Fruit fly (Drosophila melanogaster) whole organism, embryonic: ENCODE data around the gene CG6094.
A peak's percentile ranks its signal among the peaks of the same experiment; 100 is the strongest.

Experiments used
- C15 ChIP-seq: fragments of 200-800 bp; sonication (Bioruptor generic); IDR thresholded peaks from 3 replicates; pipeline ENCODE4 v1.3.6; 2022; ENCODE audit warnings: missing biosample characterization, missing genetic modification characterization
- CG10209 ChIP-seq: fragments of 200-800 bp; sonication (Bioruptor generic); optimal IDR thresholded peaks from 3 replicates; lab custom pipeline; 2017; ENCODE audit warnings: missing biosample characterization, mild to moderate bottlenecking, missing genetic modification characterization, missing genetic modification reagents
- CG10543 ChIP-seq: fragments of 200-800 bp; sonication (Bioruptor generic); optimal IDR thresholded peaks from 3 replicates; lab custom pipeline; 2017; ENCODE audit warnings: missing biosample characterization, mild to moderate bottlenecking, missing genetic modification characterization, moderate library complexity
- CG12299 ChIP-seq: fragments of 200-800 bp; sonication (Bioruptor generic); optimal IDR thresholded peaks from 2 replicates; lab custom pipeline; 2018; ENCODE audit warnings: missing biosample characterization, mild to moderate bottlenecking, missing genetic modification characterization
- CG14441 ChIP-seq: fragments of 200-800 bp; sonication (Bioruptor generic); IDR thresholded peaks from 2 replicates; pipeline ENCODE4 v1.3.6; 2022; ENCODE audit warnings: missing biosample characterization, missing genetic modification characterization
- CG14710 ChIP-seq: fragments of 200-800 bp; sonication (Bioruptor generic); optimal IDR thresholded peaks from 3 replicates; lab custom pipeline; 2019; ENCODE audit warnings: missing biosample characterization, mild to moderate bottlenecking, missing genetic modification characterization, moderate library complexity
- CG15073 ChIP-seq: fragments of 200-800 bp; sonication (Bioruptor generic); optimal IDR thresholded peaks from 2 replicates; lab custom pipeline; 2016; ENCODE audit warnings: missing biosample characterization, missing genetic modification characterization
- CG2889 ChIP-seq: fragments of 200-800 bp; sonication (Bioruptor generic); IDR thresholded peaks from 3 replicates; pipeline ENCODE4 v1.3.6; 2022; ENCODE audit warnings: missing biosample characterization, missing genetic modification characterization
- CG3281 ChIP-seq: fragments of 200-800 bp; sonication (Bioruptor generic); optimal IDR thresholded peaks from 3 replicates; lab custom pipeline; 2017; ENCODE audit warnings: missing biosample characterization, mild to moderate bottlenecking, missing genetic modification characterization
- CG5245 ChIP-seq: fragments of 200-800 bp; sonication (Bioruptor generic); optimal IDR thresholded peaks from 3 replicates; lab custom pipeline; 2016; ENCODE audit warnings: missing biosample characterization, missing genetic modification characterization
- CG6654 ChIP-seq: fragments of 200-800 bp; sonication (Bioruptor generic); optimal IDR thresholded peaks from 2 replicates; lab custom pipeline; 2017; ENCODE audit warnings: missing biosample characterization, mild to moderate bottlenecking, missing genetic modification characterization
- CG8281 ChIP-seq: fragments of 200-800 bp; sonication (Bioruptor generic); optimal IDR thresholded peaks from 2 replicates; lab custom pipeline; 2018; ENCODE audit warnings: missing biosample characterization, mild to moderate bottlenecking, missing genetic modification characterization, moderate library complexity
- CG8290 ChIP-seq, 3 experiments: fragments of 200-800 bp; sonication (Bioruptor generic); optimal IDR thresholded peaks; 2 replicates each; lab custom pipeline; 2016 to 2019; ENCODE audit warnings: missing biosample characterization in 3 of 3, missing genetic modification characterization in 3 of 3, mild to moderate bottlenecking in 2 of 3, moderate library complexity in 1 of 3
- CG8944 ChIP-seq: fragments of 200-800 bp; sonication (Bioruptor generic); optimal IDR thresholded peaks from 3 replicates; lab custom pipeline; 2016; ENCODE audit warnings: missing biosample characterization, missing genetic modification characterization
- CG9609 ChIP-seq: fragments of 200-800 bp; sonication (Bioruptor generic); optimal IDR thresholded peaks from 3 replicates; lab custom pipeline; 2016; ENCODE audit warnings: missing biosample characterization, missing genetic modification characterization
- CG9727 ChIP-seq: fragments of 200-800 bp; sonication (Bioruptor generic); optimal IDR thresholded peaks from 3 replicates; lab custom pipeline; 2017; ENCODE audit warnings: missing biosample characterization, mild to moderate bottlenecking, missing genetic modification characterization
- CG9876 ChIP-seq: fragments of 200-800 bp; sonication (Bioruptor generic); optimal IDR thresholded peaks from 2 replicates; lab custom pipeline; 2016; ENCODE audit warnings: missing biosample characterization, missing genetic modification characterization
- Chrac-16 ChIP-seq: fragments of 200-800 bp; sonication (Bioruptor generic); optimal IDR thresholded peaks from 3 replicates; lab custom pipeline; 2016; ENCODE audit warnings: missing biosample characterization, missing genetic modification characterization
- Dip3 ChIP-seq: fragments of 200-800 bp; sonication (Bioruptor generic); optimal IDR thresholded peaks from 3 replicates; lab custom pipeline; 2016; ENCODE audit warnings: missing biosample characterization, missing genetic modification characterization
- Eip74EF ChIP-seq, 2 experiments: fragments of 200-800 bp in 1 of 2; fragments of >200 bp in 1 of 2; sonication (Bioruptor generic) in 1 of 2; optimal IDR thresholded peaks; 2 replicates each; lab custom pipeline; 2017 to 2019; ENCODE audit warnings: missing biosample characterization in 2 of 2, missing genetic modification characterization in 2 of 2, mild to moderate bottlenecking in 1 of 2, moderate library complexity in 1 of 2
- Fer3 ChIP-seq: fragments of 200-800 bp; sonication (Bioruptor generic); optimal IDR thresholded peaks from 2 replicates; lab custom pipeline; 2018; ENCODE audit warnings: missing biosample characterization, mild to moderate bottlenecking, missing genetic modification characterization, moderate library complexity
- Gsc ChIP-seq: fragments of 200-800 bp; sonication (Bioruptor generic); IDR thresholded peaks from 2 replicates; pipeline ENCODE4 v1.3.6; 2022; ENCODE audit warnings: missing biosample characterization, missing genetic modification characterization
- HLH54F ChIP-seq: fragments of 200-800 bp; sonication (Bioruptor generic); optimal IDR thresholded peaks from 3 replicates; lab custom pipeline; 2016; ENCODE audit warnings: missing biosample characterization, missing genetic modification characterization
- Hey ChIP-seq: fragments of 200-800 bp; sonication (Bioruptor generic); optimal IDR thresholded peaks from 3 replicates; lab custom pipeline; 2018; ENCODE audit warnings: missing biosample characterization, mild to moderate bottlenecking, missing genetic modification characterization
- Hr51 ChIP-seq, 2 experiments: fragments of 200-800 bp; sonication (Bioruptor generic); optimal IDR thresholded peaks; 2 replicates in 1 of 2; 3 replicates in 1 of 2; lab custom pipeline; 2016 to 2018; ENCODE audit warnings: missing biosample characterization in 2 of 2, missing genetic modification characterization in 2 of 2, mild to moderate bottlenecking in 1 of 2, moderate library complexity in 1 of 2
- MTF-1 ChIP-seq: fragments of 200-800 bp; sonication (Bioruptor generic); optimal IDR thresholded peaks from 2 replicates; lab custom pipeline; 2018; ENCODE audit warnings: missing biosample characterization, mild to moderate bottlenecking, missing genetic modification characterization, borderline replicate concordance
- Mad ChIP-seq: fragments of 200-800 bp; sonication (Bioruptor generic); optimal IDR thresholded peaks from 2 replicates; lab custom pipeline; 2016; ENCODE audit warnings: missing biosample characterization, missing genetic modification characterization
- Mrtf ChIP-seq: fragments of 200-800 bp; sonication (Bioruptor generic); IDR thresholded peaks from 3 replicates; pipeline ENCODE4 v1.3.6; 2022; ENCODE audit warnings: missing biosample characterization, missing genetic modification characterization
- Opbp ChIP-seq: fragments of 200-800 bp; sonication (Bioruptor generic); IDR thresholded peaks from 3 replicates; pipeline ENCODE4 v1.3.6; 2022; ENCODE audit warnings: missing biosample characterization, missing genetic modification characterization; ENCODE audit not compliant: partially characterized antibody
- Pdp1 ChIP-seq, 2 experiments: fragments of 200-800 bp; sonication (Bioruptor generic); optimal IDR thresholded peaks; 3 replicates each; lab custom pipeline; 2016; ENCODE audit warnings: missing biosample characterization in 2 of 2, missing genetic modification characterization in 2 of 2, mild to moderate bottlenecking in 1 of 2, moderate library complexity in 1 of 2
- ash1 ChIP-seq: fragments of 200-800 bp; sonication (Bioruptor generic); optimal IDR thresholded peaks from 2 replicates; lab custom pipeline; 2018; ENCODE audit warnings: missing biosample characterization, mild to moderate bottlenecking, missing genetic modification characterization
- bbx ChIP-seq: fragments of 200-800 bp; sonication (Bioruptor generic); IDR thresholded peaks from 2 replicates; pipeline ENCODE4 v1.3.6; 2022; ENCODE audit warnings: missing biosample characterization, missing genetic modification characterization; ENCODE audit not compliant: partially characterized antibody
- chn ChIP-seq: fragments of 200-800 bp; sonication (Bioruptor generic); optimal IDR thresholded peaks from 2 replicates; lab custom pipeline; 2016; ENCODE audit warnings: missing biosample characterization, missing genetic modification characterization
- croc ChIP-seq: fragments of 200-800 bp; sonication (Bioruptor generic); conservative IDR thresholded peaks from 3 replicates; pipeline ENCODE4 v1.3.6; 2022; ENCODE audit warnings: missing biosample characterization, missing genetic modification characterization
- dimm ChIP-seq: fragments of 200-800 bp; sonication (Bioruptor generic); IDR thresholded peaks from 2 replicates; pipeline ENCODE4 v1.3.6; 2022; ENCODE audit warnings: missing biosample characterization, missing genetic modification characterization
- ftz-f1 ChIP-seq: fragments of 200-800 bp; sonication (Bioruptor generic); optimal IDR thresholded peaks from 2 replicates; lab custom pipeline; 2016; ENCODE audit warnings: missing biosample characterization, missing genetic modification characterization
- grau ChIP-seq: fragments of 200-800 bp; optimal IDR thresholded peaks from 3 replicates; lab custom pipeline; 2019; ENCODE audit warnings: missing biosample characterization, mild to moderate bottlenecking, missing genetic modification characterization, moderate library complexity
- grn ChIP-seq: fragments of 200-800 bp; sonication (Bioruptor generic); optimal IDR thresholded peaks from 3 replicates; lab custom pipeline; 2017; ENCODE audit warnings: missing biosample characterization, missing genetic modification characterization
- gsb ChIP-seq: fragments of 200-800 bp; sonication (Bioruptor generic); IDR thresholded peaks from 2 replicates; pipeline ENCODE4 v1.3.6; 2022; ENCODE audit warnings: missing biosample characterization, missing genetic modification characterization
- her ChIP-seq: fragments of 200-800 bp; sonication (Bioruptor generic); optimal IDR thresholded peaks from 2 replicates; lab custom pipeline; 2016; ENCODE audit warnings: missing biosample characterization, missing genetic modification characterization
- lola ChIP-seq, 3 experiments: fragments of >200 bp in 2 of 3; fragments of 200-800 bp in 1 of 3; sonication (Bioruptor generic) in 1 of 3; optimal IDR thresholded peaks; 2 replicates each; lab custom pipeline; 2017 to 2019; ENCODE audit warnings: missing biosample characterization in 3 of 3, missing genetic modification characterization in 3 of 3, mild to moderate bottlenecking in 1 of 3, moderate library complexity in 1 of 3
- oc ChIP-seq: fragments of 200-800 bp; sonication (Bioruptor generic); optimal IDR thresholded peaks from 2 replicates; lab custom pipeline; 2018; ENCODE audit warnings: missing biosample characterization, mild to moderate bottlenecking, missing genetic modification characterization, moderate library complexity
- otp ChIP-seq: fragments of 200-800 bp; sonication (Bioruptor generic); IDR thresholded peaks from 3 replicates; pipeline ENCODE4, ENCODE4 v1.3.6; 2022; ENCODE audit warnings: missing biosample characterization, missing genetic modification characterization
- pho ChIP-seq: fragments of 200-800 bp; sonication (Bioruptor generic); optimal IDR thresholded peaks from 2 replicates; lab custom pipeline; 2016; ENCODE audit warnings: missing biosample characterization, missing genetic modification characterization
- sc ChIP-seq, 3 experiments: fragments of >200 bp in 2 of 3; fragments of 200-800 bp in 1 of 3; sonication (Bioruptor generic) in 1 of 3; optimal IDR thresholded peaks; 2 replicates in 2 of 3; 3 replicates in 1 of 3; lab custom pipeline; 2017; ENCODE audit warnings: mild to moderate bottlenecking in 1 of 3, missing biosample characterization in 1 of 3, missing genetic modification characterization in 1 of 3, missing genetic modification reagents in 1 of 3
- shn ChIP-seq: fragments of 200-800 bp; sonication (Bioruptor generic); optimal IDR thresholded peaks from 3 replicates; lab custom pipeline; 2016; ENCODE audit warnings: missing biosample characterization, missing genetic modification characterization
- ttk ChIP-seq: fragments of 200-800 bp; sonication (Bioruptor generic); IDR thresholded peaks from 2 replicates; pipeline ENCODE4 v2.1.2; 2022; ENCODE audit warnings: missing biosample characterization, missing genetic modification characterization
- yki ChIP-seq: fragments of >200 bp; optimal IDR thresholded peaks from 3 replicates; lab custom pipeline; 2018

The CG6094 gene

DNA sequence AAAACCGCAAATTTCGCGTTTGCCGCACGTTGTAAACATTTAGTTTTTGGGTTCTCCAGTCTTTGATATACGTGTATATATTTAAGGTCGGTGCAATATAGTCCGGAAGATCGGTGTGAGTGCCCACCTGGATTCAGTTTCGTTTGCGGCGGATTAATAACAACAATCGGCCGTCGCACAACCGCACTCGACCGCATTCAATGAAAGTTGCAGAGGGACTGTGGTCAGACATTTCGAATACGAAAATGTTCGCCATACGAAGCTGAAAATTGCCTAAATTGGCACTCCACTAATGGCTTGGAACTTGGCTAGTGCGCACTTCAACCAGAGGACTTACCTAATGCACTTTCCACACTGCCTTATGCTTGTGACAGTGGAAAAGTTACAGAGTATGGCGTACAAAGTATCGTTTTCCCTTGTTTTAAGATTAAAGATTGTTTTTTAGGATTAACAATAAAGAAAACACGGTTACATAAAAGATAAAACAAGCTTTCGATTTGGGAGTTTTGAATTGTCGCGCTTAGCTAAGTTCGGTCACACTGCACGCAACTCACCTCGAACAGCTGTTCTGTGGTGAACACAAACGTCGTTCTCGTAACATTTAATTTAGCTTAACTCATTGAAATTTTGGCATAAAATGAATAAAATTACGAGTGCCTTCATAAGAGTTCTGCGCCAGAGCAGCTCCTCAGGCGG is at the start of gene CG6094, which contains the start of gene Myo31DF (continued):
- peak; percentile 66 for TF ChIP-seq Opbp (GFP tag; lab: Robert Waterston, UW)
- TF ChIP-seq Eip74EF (GFP tag; optimal IDR thresholded peaks at IDR 0.05; lab: Kevin White, UChicago): peak; percentile 9 to 77
- peak; percentile 9 for TF ChIP-seq CG8944 (GFP tag; lab: Kevin White, UChicago)
- TF ChIP-seq otp (GFP tag; lab: Robert Waterston, UW): no peak
- TF ChIP-seq CG15073 (GFP tag; lab: Kevin White, UChicago): no peak
- TF ChIP-seq dimm (GFP tag; lab: Robert Waterston, UW): no peak
- TF ChIP-seq CG3281 (GFP tag; lab: Kevin White, UChicago): peak; percentile 9
- TF ChIP-seq Pdp1 (GFP tag; optimal IDR thresholded peaks at IDR 0.05; lab: Kevin White, UChicago): peak in 1 of 2 experiments; percentile 94
- TF ChIP-seq bbx (GFP tag; lab: Robert Waterston, UW): peak; percentile 65
- TF ChIP-seq CG2889 (GFP tag; lab: Robert Waterston, UW): no peak
- no peak for TF ChIP-seq CG8290 (GFP tag; optimal IDR thresholded peaks at IDR 0.05; lab: Kevin White, UChicago)
- TF ChIP-seq CG8290 (tag; optimal IDR thresholded peaks at IDR 0.05; lab: Kevin White, UChicago): peak in 1 of 2 experiments; percentile 81
- TF ChIP-seq grn (GFP tag; lab: Kevin White, UChicago): no peak
- TF ChIP-seq CG14710 (tag; lab: Kevin White, UChicago): peak; percentile 81
- 0 out of 2 replicates have a peak, but pooled peaks have one; percentile 34 for TF ChIP-seq CG14441 (GFP tag; lab: Robert Waterston, UW)
- TF ChIP-seq oc (tag; lab: Kevin White, UChicago): peak; percentile 0
- no peak for TF ChIP-seq Dip3 (GFP tag; lab: Kevin White, UChicago)
- no peak for TF ChIP-seq CG8281
- TF ChIP-seq sc (optimal IDR thresholded peaks at IDR 0.05; lab: Kevin White, UChicago): no peak
- no peak for TF ChIP-seq sc (GFP tag; optimal IDR thresholded peaks at IDR 0.05; lab: Kevin White, UChicago)
- peak; percentile 20 for TF ChIP-seq ash1 (GFP tag; lab: Kevin White, UChicago)
- no peak for TF ChIP-seq yki (lab: Kevin White, UChicago)
- TF ChIP-seq shn: peak; percentile 45
- TF ChIP-seq CG12299 (tag; lab: Kevin White, UChicago): no peak
- TF ChIP-seq Fer3 (tag; lab: Kevin White, UChicago): peak; percentile 15
- no peak for TF ChIP-seq CG9876 (GFP tag; lab: Kevin White, UChicago)
- no peak for TF ChIP-seq MTF-1 (GFP tag; lab: Kevin White, UChicago)
- TF ChIP-seq croc (GFP tag; lab: Robert Waterston, UW): 0 out of 3 replicates have a peak, but pooled peaks have one; percentile 13
- TF ChIP-seq CG9609: peak; percentile 34
- no peak for TF ChIP-seq Hey (tag; lab: Kevin White, UChicago)
- peak; percentile 55 for TF ChIP-seq pho (GFP tag; lab: Kevin White, UChicago)
- TF ChIP-seq ttk: no peak
- peak; percentile 23 for TF ChIP-seq chn
- peak; percentile 29 for TF ChIP-seq grau (tag; lab: Kevin White, UChicago)
- TF ChIP-seq HLH54F (GFP tag; lab: Kevin White, UChicago): peak; percentile 63
- no peak for TF ChIP-seq C15
- TF ChIP-seq CG6654: peak; percentile 96
- TF ChIP-seq gsb: no peak
- TF ChIP-seq Mrtf (GFP tag; lab: Robert Waterston, UW): no peak
- TF ChIP-seq CG9727 (GFP tag; lab: Kevin White, UChicago): peak; percentile 33
- TF ChIP-seq Chrac-16: no peak
- TF ChIP-seq CG10543 (GFP tag; lab: Kevin White, UChicago): peak; percentile 44
- no peak for TF ChIP-seq CG5245 (GFP tag; lab: Kevin White, UChicago)
- peak; percentile 46 for TF ChIP-seq Mad (GFP tag; lab: Kevin White, UChicago)
- no peak for TF ChIP-seq CG10209 (GFP tag; lab: Kevin White, UChicago)
- no peak for TF ChIP-seq lola (GFP tag; optimal IDR thresholded peaks at IDR 0.05; lab: Kevin White, UChicago)
- peak in 1 of 2 experiments; percentile 26 for TF ChIP-seq Hr51 (GFP tag; optimal IDR thresholded peaks at IDR 0.05; lab: Kevin White, UChicago)
- peak; percentile 48 for TF ChIP-seq ftz-f1 (GFP tag; lab: Kevin White, UChicago)
- TF ChIP-seq Gsc: no peak
- peak; percentile 7 for TF ChIP-seq her (GFP tag; lab: Kevin White, UChicago)
